Worm (Caenorhabditis elegans) whole organism, mixed stage, embryonic: ENCODE results near the gene natc-1.

Experiments used
- M03D4.4 ChIP-seq: sonication (generic microtip); optimal IDR thresholded peaks from 2 replicates; lab custom pipeline; 2017; ENCODE audit warnings: mild to moderate bottlenecking, missing genetic modification characterization, missing compliant biosample characterization
- bed-3 ChIP-seq: fragments of 200-800 bp; sonication (Bioruptor generic); optimal IDR thresholded peaks from 3 replicates; lab custom pipeline; 2018; ENCODE audit warnings: mild to moderate bottlenecking, missing genetic modification characterization, moderate library complexity, missing compliant biosample characterization
- cnd-1 ChIP-seq: fragments of 200-800 bp; sonication (Bioruptor generic); optimal IDR thresholded peaks from 2 replicates; lab custom pipeline; 2018; ENCODE audit warnings: mild to moderate bottlenecking, missing genetic modification characterization, missing compliant biosample characterization
- drap-1 ChIP-seq: fragments of 200-800 bp; sonication (Bioruptor generic); optimal IDR thresholded peaks from 3 replicates; lab custom pipeline; 2018; ENCODE audit warnings: mild to moderate bottlenecking, missing genetic modification characterization, missing compliant biosample characterization
- lin-13 ChIP-seq: fragments of 150-350 bp; optimal IDR thresholded peaks from 2 replicates; lab custom pipeline; 2014; ENCODE audit warnings: missing biosample characterization, missing genetic modification characterization
- nhr-2 ChIP-seq: fragments of 150-350 bp; optimal IDR thresholded peaks from 2 replicates; lab custom pipeline; 2014; ENCODE audit warnings: missing biosample characterization, missing genetic modification characterization
- nhr-237 ChIP-seq: fragments of 150-350 bp; optimal IDR thresholded peaks from 2 replicates; lab custom pipeline; 2014; ENCODE audit warnings: missing biosample characterization, missing genetic modification characterization
- nhr-76 ChIP-seq: sonication (generic microtip); optimal IDR thresholded peaks from 2 replicates; lab custom pipeline; 2017; ENCODE audit warnings: missing biosample characterization, missing genetic modification characterization
- pha-4 ChIP-seq: fragments of 150-350 bp; optimal IDR thresholded peaks from 2 replicates; lab custom pipeline; 2018; ENCODE audit warnings: missing biosample characterization, missing genetic modification reagents, missing genetic modification characterization
- unc-39 ChIP-seq: fragments of 150-350 bp; optimal IDR thresholded peaks from 2 replicates; lab custom pipeline; 2014; ENCODE audit warnings: missing biosample characterization, missing genetic modification characterization

ce11 chrV:8417271-8417670, 44.9 kb upstream of the natc-1 start:
- TF ChIP-seq bed-3 (GFP tag; lab: Kevin White, UChicago) (no peak), lin-13 (tag; lab: Kevin White, UChicago) (no peak), pha-4 (tag; lab: Kevin White, UChicago) (no peak), nhr-2 (no peak), unc-39 (tag; lab: Kevin White, UChicago) (no peak), drap-1 (GFP tag; lab: Kevin White, UChicago) (no peak), nhr-76 (tag; lab: Kevin White, UChicago) (no peak), M03D4.4 (tag; lab: Kevin White, UChicago) (no peak), nhr-237 (no peak), cnd-1 (no peak)
